Worm (Caenorhabditis elegans) whole organism, L3 larva: ENCODE data around the gene bath-41.
A peak's percentile ranks its signal among the peaks of the same experiment; 100 is the strongest.

Experiments used
- ZK546.5 ChIP-seq: sonication (generic microtip); optimal IDR thresholded peaks from 2 replicates; lab custom pipeline; 2017; ENCODE audit warnings: missing biosample characterization, missing genetic modification characterization
- egl-27 ChIP-seq: sonication (generic microtip); optimal IDR thresholded peaks from 4 replicates; lab custom pipeline; 2017; ENCODE audit warnings: missing biosample characterization, missing genetic modification reagents, missing genetic modification characterization
- elt-1 ChIP-seq: fragments of 150-350 bp; optimal IDR thresholded peaks from 2 replicates; lab custom pipeline; 2014; ENCODE audit warnings: missing biosample characterization, missing genetic modification characterization
- elt-3 ChIP-seq, 3 experiments: fragments of 150-350 bp in 1 of 3; sonication (generic microtip) in 2 of 3; optimal IDR thresholded peaks; 2 replicates in 2 of 3; 4 replicates in 1 of 3; lab custom pipeline; 2014 to 2017; ENCODE audit warnings: missing biosample characterization in 3 of 3, missing genetic modification characterization in 3 of 3
- fos-1 ChIP-seq: fragments of 150-350 bp; optimal IDR thresholded peaks from 2 replicates; lab custom pipeline; 2014; ENCODE audit warnings: missing biosample characterization, missing genetic modification characterization
- jun-1 ChIP-seq: fragments of 150-350 bp; optimal IDR thresholded peaks from 2 replicates; lab custom pipeline; 2014; ENCODE audit warnings: missing biosample characterization, missing genetic modification reagents, missing genetic modification characterization
- lin-39 ChIP-seq: fragments of 150-350 bp; optimal IDR thresholded peaks from 2 replicates; lab custom pipeline; 2018; ENCODE audit warnings: missing biosample characterization, missing genetic modification reagents, missing genetic modification characterization
- nhr-23 ChIP-seq: fragments of 150-350 bp; optimal IDR thresholded peaks from 2 replicates; lab custom pipeline; 2014; ENCODE audit warnings: missing biosample characterization, missing genetic modification reagents, missing genetic modification characterization
- nhr-77 ChIP-seq: fragments of 150-350 bp; optimal IDR thresholded peaks from 2 replicates; lab custom pipeline; 2014; ENCODE audit warnings: missing biosample characterization, missing genetic modification characterization
- sea-2 ChIP-seq: fragments of 150-350 bp; sonication (generic microtip); optimal IDR thresholded peaks from 4 replicates; lab custom pipeline; 2014; ENCODE audit warnings: missing biosample characterization, missing genetic modification reagents, missing genetic modification characterization
- snpc-4 ChIP-seq: fragments of 150-350 bp; optimal IDR thresholded peaks from 2 replicates; lab custom pipeline; 2014; ENCODE audit warnings: missing biosample characterization, missing genetic modification characterization
- unc-39 ChIP-seq: sonication (generic microtip); optimal IDR thresholded peaks from 4 replicates; lab custom pipeline; 2017; ENCODE audit warnings: missing biosample characterization, missing genetic modification characterization
- unc-62 ChIP-seq: fragments of 150-350 bp; sonication (generic microtip); optimal IDR thresholded peaks from 4 replicates; lab custom pipeline; 2014; ENCODE audit warnings: missing biosample characterization, missing genetic modification reagents, missing genetic modification characterization

DNA sequence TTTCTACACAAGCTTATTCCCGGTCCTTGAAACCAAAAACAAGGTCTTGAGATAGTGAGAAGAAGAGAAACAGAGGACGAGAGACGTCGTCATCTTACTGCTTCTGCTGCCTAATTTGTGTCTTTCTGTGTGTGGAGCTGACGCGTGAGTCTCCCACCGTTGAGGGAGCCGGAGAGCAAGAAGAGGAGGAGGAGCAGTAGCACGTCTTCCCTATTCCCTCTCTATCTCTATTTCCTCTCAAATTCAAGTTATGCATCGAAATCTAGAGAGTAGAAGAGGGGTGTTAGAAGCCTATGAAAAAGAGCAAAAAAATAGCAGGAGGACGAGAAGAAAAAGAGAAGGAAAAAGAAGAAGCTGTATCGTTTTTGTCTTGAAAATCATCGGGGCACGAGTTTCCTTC is 26.9 kb downstream of the bath-41 start:
- peak; percentile 68 for TF ChIP-seq lin-39 (tag; lab: Kevin White, UChicago)
- no peak for TF ChIP-seq egl-27 (tag; lab: Kevin White, UChicago)
- no peak for TF ChIP-seq elt-3 (tag; optimal IDR thresholded peaks at IDR 0.05; lab: Kevin White, UChicago)
- no peak for TF ChIP-seq fos-1 (tag; lab: Kevin White, UChicago)
- no peak for TF ChIP-seq nhr-23
- TF ChIP-seq unc-62 (GFP tag; lab: Kevin White, UChicago): peak; percentile 5
- no peak for TF ChIP-seq sea-2 (GFP tag; lab: Kevin White, UChicago)
- TF ChIP-seq jun-1 (tag; lab: Kevin White, UChicago): no peak
- no peak for TF ChIP-seq ZK546.5 (tag; lab: Kevin White, UChicago)
- peak; percentile 12 for TF ChIP-seq snpc-4 (tag; lab: Kevin White, UChicago)
- TF ChIP-seq elt-1 (tag; lab: Kevin White, UChicago): no peak
- TF ChIP-seq nhr-77 (tag; lab: Kevin White, UChicago): no peak
- TF ChIP-seq unc-39 (tag; lab: Kevin White, UChicago): no peak
